Worm (Caenorhabditis elegans) whole organism, early embryonic: ENCODE data around the gene R06B10.7.

Source experiments
- F13C5.2 ChIP-seq: sonication (generic microtip); optimal IDR thresholded peaks from 2 replicates; lab custom pipeline; 2017; ENCODE audit warnings: mild to moderate bottlenecking, missing genetic modification characterization, inconsistent platforms, missing compliant biosample characterization
- aly-1 ChIP-seq: sonication (generic microtip); optimal IDR thresholded peaks from 2 replicates; lab custom pipeline; 2016; ENCODE audit warnings: missing genetic modification characterization, missing compliant biosample characterization
- ama-1 ChIP-seq: fragments of 150-350 bp; optimal IDR thresholded peaks from 2 replicates; lab custom pipeline; 2014
- ceh-13 ChIP-seq: fragments of 200-800 bp; sonication (Bioruptor generic); optimal IDR thresholded peaks from 2 replicates; lab custom pipeline; 2018; ENCODE audit warnings: mild to moderate bottlenecking, missing genetic modification characterization, missing compliant biosample characterization
- ceh-36 ChIP-seq: sonication (generic microtip); optimal IDR thresholded peaks from 2 replicates; lab custom pipeline; 2016; ENCODE audit warnings: missing genetic modification characterization, inconsistent platforms, missing compliant biosample characterization
- ets-7 ChIP-seq: sonication (generic microtip); optimal IDR thresholded peaks from 2 replicates; lab custom pipeline; 2016; ENCODE audit warnings: missing genotype, missing genetic modification characterization, missing compliant biosample characterization
- flt-1 ChIP-seq: fragments of 200-800 bp; sonication (Bioruptor generic); IDR thresholded peaks from 2 replicates; pipeline ENCODE4 v1.3.6; 2022; ENCODE audit warnings: missing genetic modification characterization, missing compliant biosample characterization
- hmbx-1 ChIP-seq: sonication (generic microtip); optimal IDR thresholded peaks from 2 replicates; lab custom pipeline; 2016; ENCODE audit warnings: mild to moderate bottlenecking, missing genetic modification characterization, missing compliant biosample characterization
- hmg-4 ChIP-seq: fragments of 200-800 bp; sonication (Bioruptor generic); optimal IDR thresholded peaks from 2 replicates; lab custom pipeline; 2018; ENCODE audit warnings: mild to moderate bottlenecking, missing genetic modification characterization, missing compliant biosample characterization
- hnd-1 ChIP-seq: sonication (generic microtip); optimal IDR thresholded peaks from 2 replicates; lab custom pipeline; 2016; ENCODE audit warnings: missing genetic modification characterization, missing compliant biosample characterization
- pes-1 ChIP-seq: fragments of 200-800 bp; sonication (Bioruptor generic); IDR thresholded peaks from 2 replicates; pipeline ENCODE4 v1.3.6; 2022; ENCODE audit warnings: missing genetic modification reagents, missing genetic modification characterization, missing compliant biosample characterization
- scrt-1 ChIP-seq: fragments of 200-800 bp; sonication (Bioruptor generic); IDR thresholded peaks from 2 replicates; pipeline ENCODE4 v1.3.6; 2022; ENCODE audit warnings: missing genetic modification characterization, missing compliant biosample characterization
- tbx-11 ChIP-seq: fragments of 200-800 bp; sonication (Bioruptor generic); IDR thresholded peaks from 2 replicates; pipeline ENCODE4 v1.3.6; 2022; ENCODE audit warnings: missing genetic modification characterization, missing compliant biosample characterization
- tbx-37 ChIP-seq: fragments of 200-800 bp; sonication (Bioruptor generic); conservative IDR thresholded peaks from 2 replicates; pipeline ENCODE4 v1.3.6; 2022; ENCODE audit warnings: missing genetic modification reagents, missing genetic modification characterization, missing compliant biosample characterization

- no peak for TF ChIP-seq hmg-4 (GFP tag; lab: Kevin White, UChicago)
- TF ChIP-seq tbx-37 (GFP tag; lab: Robert Waterston, UW) = no peak
- peak; percentile 22 for TF ChIP-seq F13C5.2 (tag; lab: Kevin White, UChicago)
- no peak for TF ChIP-seq ama-1
- TF ChIP-seq tbx-11 (GFP tag; lab: Robert Waterston, UW) = no peak
- no peak for TF ChIP-seq hnd-1
- no peak for TF ChIP-seq ets-7 (tag; lab: Kevin White, UChicago)
- no peak for TF ChIP-seq ceh-36 (tag; lab: Kevin White, UChicago)
- no peak for TF ChIP-seq aly-1 (tag; lab: Kevin White, UChicago)
- TF ChIP-seq flt-1 = no peak
- no peak for TF ChIP-seq ceh-13 (GFP tag; lab: Kevin White, UChicago)
- no peak for TF ChIP-seq pes-1
- no peak for TF ChIP-seq hmbx-1 (tag; lab: Kevin White, UChicago)
- TF ChIP-seq scrt-1 = no peak
Measured at ce11 chrIII:1037173-1037572, 36.0 kb upstream of the R06B10.7 start, which contains the start of the genes chin-1 and BE0003N10.1.
